Fruit fly (Drosophila melanogaster): ENCODE data around the gene MAGE.

DNA sequence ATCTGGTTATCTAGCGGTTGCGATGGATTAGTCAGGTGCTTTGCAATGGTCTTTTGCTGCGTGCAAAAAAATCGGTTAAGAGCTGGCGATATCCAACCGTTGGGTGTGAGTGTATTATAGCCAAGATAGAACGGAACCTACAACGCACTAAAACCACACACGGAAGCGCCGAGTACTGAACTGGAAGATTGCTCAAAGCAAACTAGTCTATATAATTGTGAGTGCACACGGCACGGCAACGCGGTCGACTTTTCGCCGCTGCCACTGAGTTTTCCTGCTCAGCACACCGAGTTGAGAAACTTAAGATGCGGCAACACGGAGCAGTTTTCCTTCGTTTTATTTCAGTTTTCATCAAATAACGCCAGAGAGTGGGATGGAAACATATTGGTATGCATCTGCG lies 38.5 kb downstream of the MAGE start:
- TF ChIP-seq kay (GFP tag; ENCODE audit: borderline replicate concordance): no peak
- TF ChIP-seq CG12768 (GFP tag; optimal IDR thresholded peaks at IDR 0.05): no peak
- no peak for TF ChIP-seq ovo (GFP tag; optimal IDR thresholded peaks at IDR 0.05)
- TF ChIP-seq CG14711 (tag; optimal IDR thresholded peaks at IDR 0.05): no peak
- no peak for TF ChIP-seq toe (GFP tag; optimal IDR thresholded peaks at IDR 0.05)
- TF ChIP-seq CG7101 (tag; optimal IDR thresholded peaks at IDR 0.05): no peak
